Worm (Caenorhabditis elegans) whole organism, dauer: ENCODE data around the gene mib-1.

Source experiments
- unc-62 ChIP-seq: sonication (generic microtip); optimal IDR thresholded peaks from 2 replicates; lab custom pipeline; 2017; ENCODE audit warnings: missing biosample characterization, missing genetic modification reagents, missing genetic modification characterization

Gene mib-1

DNA sequence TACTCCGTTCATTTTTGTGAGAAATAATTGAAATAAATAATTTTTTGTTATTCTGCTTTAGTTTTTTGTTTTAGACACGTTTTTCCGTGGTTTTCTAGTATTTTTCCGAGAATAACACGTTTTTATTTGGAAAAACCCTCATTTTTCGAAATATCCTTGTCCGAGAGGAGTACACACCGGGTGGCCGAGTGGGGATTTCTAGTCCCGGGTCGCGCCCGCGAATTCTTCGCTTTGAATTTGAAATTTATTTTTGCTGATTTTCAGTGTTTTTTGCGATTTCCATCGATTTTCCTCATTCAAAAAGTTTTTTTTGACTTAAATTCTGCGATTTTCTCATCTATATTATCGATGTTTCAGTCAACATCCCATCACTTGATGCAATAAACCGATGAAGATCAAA, at the start of gene mib-1, which contains the start of the genes gly-9 and smc-3:
Gene mib-1, minus strand, starts transcription at position 123 of the 400 bp plus-strand sequence.
Gene gly-9, minus strand, starts transcription at position 27 of the 400 bp plus-strand sequence.
Gene smc-3, plus strand, starts transcription at position 351 of the 400 bp plus-strand sequence.
- no peak for TF ChIP-seq unc-62 (GFP tag; lab: Kevin White, UChicago)

DNA sequence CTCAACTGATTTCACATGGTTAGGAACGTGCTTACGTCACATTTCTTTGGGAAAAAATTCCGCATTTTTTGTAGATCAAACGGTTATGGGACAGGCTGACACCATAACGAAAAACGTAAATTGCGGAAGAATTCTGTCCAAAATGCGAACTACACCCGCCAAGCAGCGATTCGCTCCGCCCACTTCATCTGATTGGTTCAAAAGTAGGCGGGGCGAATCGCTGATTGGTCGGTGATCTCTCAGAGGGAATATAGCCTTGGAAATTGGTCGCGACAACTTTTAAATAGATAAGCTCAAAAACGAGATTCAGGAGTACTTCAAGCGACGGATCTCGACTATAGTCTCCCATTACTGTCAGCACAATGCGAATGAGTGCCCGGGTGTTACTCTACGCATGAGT, 47.2 kb upstream of the mib-1 start:
- TF ChIP-seq unc-62 (GFP tag; lab: Kevin White, UChicago): no peak

DNA sequence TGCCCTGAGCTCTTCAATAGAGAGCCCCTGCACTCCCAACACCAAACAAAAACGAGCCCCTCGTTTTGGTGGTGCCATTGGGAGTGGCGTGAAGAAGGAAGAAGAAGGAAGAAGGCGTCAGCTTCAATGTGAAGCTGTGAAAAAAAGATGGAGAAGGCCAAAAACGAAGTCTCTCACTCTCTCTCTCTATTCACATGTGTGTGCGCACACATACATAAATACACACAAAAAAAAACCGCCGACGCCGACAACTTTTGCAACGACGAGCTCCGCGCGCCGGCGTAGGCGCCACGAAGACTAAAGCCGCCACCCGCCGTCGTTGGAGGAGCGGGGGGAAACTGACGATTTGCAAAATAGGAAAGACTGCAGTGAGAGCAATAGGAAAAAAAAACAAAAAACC, 45.6 kb upstream of the mib-1 start:
- TF ChIP-seq unc-62 (GFP tag; lab: Kevin White, UChicago): no peak

DNA sequence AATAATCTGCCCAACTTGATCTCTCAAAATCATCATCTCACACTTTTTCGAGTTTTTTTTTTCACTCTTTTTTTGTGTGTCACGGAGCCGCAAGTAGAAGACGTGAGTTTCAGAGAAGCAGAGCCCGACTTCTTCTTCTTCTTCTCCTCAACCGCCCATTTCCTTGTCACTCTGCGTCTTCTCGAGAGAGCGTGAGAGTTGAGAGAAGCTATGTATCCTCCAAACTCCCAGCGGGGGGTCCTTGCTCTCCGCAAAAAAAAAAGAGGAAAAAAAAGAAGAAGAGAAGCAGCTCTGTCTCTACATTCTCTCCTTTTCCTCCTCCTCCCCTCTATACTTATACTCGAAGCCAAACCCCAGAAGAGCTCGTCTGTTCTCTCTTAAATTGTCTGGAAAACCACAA, 43.9 kb upstream of the mib-1 start:
- no peak for TF ChIP-seq unc-62 (GFP tag; lab: Kevin White, UChicago)

DNA sequence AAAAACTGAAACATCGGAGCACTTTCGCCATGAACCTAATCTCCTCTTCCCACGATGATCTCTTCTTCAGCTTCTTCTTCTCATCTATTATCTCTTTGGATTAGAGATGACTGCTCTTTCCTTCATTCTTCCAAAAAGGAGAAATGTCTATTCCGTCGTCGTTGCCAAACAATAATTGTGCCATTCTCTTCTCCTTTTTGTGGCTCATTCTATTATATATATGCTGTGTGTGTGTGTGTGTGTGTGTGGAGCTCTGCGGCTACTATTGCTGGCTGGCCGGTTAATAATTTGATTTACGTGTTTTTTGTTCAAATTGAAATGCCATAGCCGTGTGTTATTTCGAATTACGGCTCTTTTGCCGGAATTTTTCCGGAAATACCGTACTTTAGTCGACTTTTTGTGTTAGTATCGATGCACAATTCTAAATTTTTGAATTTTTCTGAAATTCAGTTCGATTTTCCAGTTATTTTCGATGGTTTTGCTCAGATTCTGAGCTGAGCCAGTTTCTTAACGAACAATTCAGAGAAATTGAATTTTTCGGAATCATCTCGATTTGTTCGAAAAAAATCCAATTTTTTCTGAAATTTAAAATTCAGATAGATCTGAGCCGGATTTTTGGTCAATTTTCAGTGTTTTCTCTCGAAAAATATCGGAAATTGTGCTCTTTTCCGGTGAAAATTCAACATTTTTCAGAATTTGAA, 42.7 kb upstream of the mib-1 start, which contains the start of gene T28D6.5:
Gene T28D6.5, plus strand, starts transcription at position 651 of the 701 bp plus-strand sequence.
- no peak for TF ChIP-seq unc-62 (GFP tag; lab: Kevin White, UChicago)

DNA sequence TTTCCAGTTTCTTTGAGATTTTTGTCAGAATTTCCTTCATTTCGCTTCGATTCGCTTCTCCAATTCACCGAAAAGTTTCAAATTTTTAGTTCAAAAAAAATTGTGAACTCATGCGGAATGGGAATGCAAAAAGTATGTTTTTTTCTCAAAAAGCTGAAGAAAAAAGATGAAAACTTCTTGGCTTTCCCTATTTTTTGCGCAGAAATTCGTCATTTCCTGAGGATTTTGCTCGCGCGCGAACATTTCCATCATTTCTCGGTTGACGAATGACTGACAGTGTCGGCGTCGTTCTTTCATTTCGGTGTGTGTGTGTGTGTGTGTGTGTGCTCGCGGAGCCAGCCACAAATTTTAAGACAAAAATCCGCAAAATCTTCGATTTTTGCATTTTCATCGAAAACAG, 41.8 kb upstream of the mib-1 start:
- TF ChIP-seq unc-62 (GFP tag; lab: Kevin White, UChicago): no peak

DNA sequence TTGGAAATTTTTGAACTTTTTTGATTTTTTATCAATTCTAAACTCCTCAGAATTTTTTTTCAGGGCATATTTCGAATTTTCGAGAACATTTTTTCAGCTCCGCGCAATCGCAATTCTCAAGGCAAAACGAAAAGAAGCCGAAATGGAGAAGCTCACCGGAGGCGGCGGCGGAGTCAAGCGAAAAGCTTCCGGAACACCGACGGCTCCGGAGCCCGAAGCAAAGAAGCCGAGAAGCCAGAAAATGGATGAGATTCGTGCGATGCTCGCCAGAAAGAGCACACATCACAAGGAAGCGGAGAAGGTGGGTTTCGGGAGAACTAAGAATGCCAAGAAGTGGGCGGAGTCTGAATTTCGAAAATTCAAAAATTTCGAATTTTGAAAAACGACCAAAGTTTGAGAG, 33.6 kb upstream of the mib-1 start:
- TF ChIP-seq unc-62 (GFP tag; lab: Kevin White, UChicago): no peak

DNA sequence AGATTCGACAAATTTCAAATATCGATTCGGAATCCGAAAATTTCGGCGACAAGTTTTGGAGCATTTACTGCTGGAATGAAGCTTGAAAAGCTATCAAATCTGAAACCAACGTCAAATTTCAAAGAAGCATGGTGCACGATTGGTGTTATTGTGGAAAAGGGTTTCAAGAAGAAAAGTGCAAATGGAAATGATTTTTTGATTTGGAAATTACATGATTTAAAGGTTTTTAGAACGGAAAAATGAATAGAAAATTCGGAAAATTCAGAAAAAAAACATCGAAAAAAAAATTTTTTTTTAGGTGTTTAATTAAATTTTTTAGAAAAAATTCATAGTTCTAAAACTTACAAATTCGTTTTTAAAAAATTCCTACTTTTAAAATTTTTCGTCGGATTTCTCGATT, 27.7 kb upstream of the mib-1 start, which contains the start of gene teg-1:
Gene teg-1, minus strand, starts transcription at position 101 of the 400 bp plus-strand sequence.
- no peak for TF ChIP-seq unc-62 (GFP tag; lab: Kevin White, UChicago)

DNA sequence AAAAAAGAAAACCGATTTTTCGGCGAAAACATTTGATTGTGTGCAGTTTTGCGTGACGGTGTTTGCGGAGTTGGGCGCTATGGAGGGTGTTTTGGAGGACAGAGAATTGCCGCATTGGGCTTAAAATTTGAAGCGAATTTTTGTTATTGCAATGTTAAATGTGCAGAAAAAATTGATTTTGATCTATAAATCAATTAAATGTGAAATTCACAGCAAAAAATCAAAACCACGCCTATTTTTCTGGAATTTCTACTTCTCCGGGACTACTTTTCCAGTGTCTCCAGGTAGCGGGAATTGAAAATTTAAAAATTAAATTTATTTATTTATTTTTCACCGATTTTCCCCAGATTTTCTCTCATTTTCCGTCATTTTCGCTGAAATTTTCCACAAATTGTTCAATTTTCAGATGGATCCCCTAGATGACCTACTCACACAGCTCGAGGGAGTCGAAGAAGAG, 26.7 kb upstream of the mib-1 start, which contains the start of gene mcm-10:
Gene mcm-10, plus strand, starts transcription at position 407 of the 457 bp plus-strand sequence.
- TF ChIP-seq unc-62 (GFP tag; lab: Kevin White, UChicago): no peak

DNA sequence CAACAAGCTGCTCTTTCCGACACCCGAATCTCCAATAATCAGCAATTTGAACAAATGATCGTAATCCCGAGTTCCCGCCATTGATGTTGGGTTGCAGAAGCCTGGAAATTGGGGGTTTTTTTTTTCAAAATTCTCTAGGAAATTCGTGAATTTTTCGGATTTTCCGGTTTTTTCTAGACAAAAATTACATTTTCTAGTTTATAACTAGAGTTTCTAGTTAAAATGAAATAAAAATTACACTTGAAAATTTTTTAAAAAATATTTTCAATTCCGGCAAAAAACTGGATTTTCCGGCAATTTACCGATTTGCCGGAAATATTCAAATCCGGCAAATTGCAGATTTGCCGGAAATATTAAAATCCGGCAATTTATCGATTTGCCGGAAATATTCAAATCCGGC, 21.0 kb upstream of the mib-1 start, which contains the start of gene rab-35:
Gene rab-35, minus strand, starts transcription at position 101 of the 400 bp plus-strand sequence.
- no peak for TF ChIP-seq unc-62 (GFP tag; lab: Kevin White, UChicago)

DNA sequence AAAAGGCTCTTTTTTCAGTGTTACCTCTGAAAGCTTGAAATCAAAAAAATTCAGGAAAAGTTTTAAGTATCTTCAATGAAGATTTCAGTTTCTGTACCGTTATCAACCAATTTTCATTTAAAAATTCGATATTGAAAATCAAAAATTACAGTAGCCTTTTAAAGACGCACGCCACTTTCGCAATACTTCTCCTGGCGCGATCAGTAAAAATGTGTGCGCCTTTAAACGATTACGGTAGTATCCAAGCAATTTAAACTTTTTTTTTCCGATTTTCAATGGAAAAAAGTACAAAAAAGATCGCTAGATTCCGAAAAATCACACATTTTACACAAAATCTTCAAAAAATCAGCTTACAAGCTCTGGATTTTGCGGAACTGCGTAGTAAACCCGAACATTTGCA, 600 bp downstream of the mib-1 start:
- TF ChIP-seq unc-62 (GFP tag; lab: Kevin White, UChicago): no peak

DNA sequence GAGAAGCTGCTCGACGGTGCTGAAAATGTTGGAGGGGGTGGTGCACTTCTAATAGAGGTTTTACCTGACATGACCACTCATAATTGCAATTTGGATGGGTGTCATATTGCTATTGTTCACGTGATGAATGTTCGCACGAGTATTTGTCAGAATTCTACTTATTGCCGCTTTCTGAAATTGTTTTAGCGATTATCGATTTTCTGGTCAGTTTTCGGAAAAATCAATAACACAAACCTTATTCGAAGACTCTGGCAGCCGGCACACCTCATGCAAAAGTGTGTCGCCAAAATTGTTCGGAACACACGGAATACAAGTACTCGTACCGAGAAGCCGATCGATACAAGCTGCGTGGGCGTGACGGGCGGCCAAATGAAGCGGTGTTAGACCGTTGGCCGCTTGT, 2.2 kb downstream of the mib-1 start:
- TF ChIP-seq unc-62 (GFP tag; lab: Kevin White, UChicago): no peak

DNA sequence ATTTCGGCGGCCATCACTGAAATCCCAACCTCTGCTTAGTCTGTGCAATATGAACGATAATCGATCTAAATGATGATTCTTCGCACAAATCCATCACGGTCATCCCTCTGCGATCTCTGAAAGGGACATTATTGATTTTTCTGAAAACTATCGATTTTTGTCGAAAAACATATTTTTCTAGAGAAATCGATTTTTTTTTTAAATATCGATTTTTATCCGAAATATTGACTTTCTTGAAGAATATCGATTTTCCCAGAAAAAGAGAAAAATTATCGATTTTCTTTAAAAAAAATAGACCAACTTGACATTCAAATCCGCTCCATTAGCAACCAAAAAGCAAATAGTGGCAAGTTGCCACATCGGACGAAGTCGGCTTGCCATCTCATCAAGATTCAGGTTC, 3.1 kb downstream of the mib-1 start:
- TF ChIP-seq unc-62 (GFP tag; lab: Kevin White, UChicago): no peak

DNA sequence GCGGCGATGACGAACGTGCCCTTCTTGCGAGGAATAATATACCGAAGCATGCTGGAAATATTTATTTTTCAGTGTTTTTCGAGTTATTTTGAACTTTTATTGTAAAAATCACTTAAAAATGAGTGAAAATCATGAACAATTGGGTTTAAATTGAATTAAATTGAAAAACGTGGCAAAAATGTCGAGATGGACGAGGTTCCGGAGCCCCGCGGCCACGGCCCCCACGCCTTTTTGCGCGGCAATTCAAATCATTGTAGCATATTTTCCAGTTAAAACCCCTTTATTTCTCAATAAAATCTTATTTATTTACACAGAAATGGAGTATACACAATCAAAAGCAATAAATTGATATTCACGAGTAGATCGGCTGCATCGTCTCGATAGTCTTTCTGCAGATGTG, 4.4 kb downstream of the mib-1 start:
- TF ChIP-seq unc-62 (GFP tag; lab: Kevin White, UChicago): no peak

DNA sequence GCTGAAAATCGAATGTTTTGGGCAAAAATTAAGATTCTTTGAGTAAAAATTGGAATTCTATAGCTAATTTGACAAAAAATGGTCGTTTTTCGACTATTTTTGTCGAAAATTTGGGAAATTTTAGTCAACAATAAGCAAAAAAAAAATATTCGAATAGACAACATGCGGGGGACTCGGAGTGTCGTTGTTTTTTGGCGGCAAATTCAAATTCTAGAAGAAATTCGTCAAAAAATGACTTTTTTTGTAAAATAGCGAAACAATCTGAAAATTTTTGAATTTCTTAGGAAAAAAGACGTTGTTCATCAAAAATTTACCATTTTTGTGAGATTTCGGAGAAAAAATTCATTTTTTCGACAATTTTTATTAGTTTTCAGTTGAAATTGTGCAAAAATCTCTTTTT, 6.8 kb downstream of the mib-1 start:
- TF ChIP-seq unc-62 (GFP tag; lab: Kevin White, UChicago): no peak

DNA sequence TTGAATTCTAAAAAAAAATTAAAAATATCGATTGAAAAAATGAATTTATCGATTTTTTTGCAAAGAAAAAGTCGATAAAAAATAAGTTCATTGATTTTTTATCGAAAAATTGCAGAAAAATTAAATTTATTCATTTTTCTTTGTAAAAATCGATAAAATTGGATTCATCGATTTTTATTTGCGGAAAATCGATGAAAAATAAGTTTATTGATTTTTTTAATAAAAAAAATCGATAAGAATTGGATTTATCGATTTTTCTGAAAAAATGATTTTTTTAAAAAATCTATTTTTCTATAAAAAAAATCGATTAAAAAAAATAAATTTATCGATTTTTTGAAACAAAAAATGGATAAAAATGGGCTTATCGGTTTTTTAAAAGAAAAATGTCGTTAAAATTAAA, 10.5 kb downstream of the mib-1 start:
- no peak for TF ChIP-seq unc-62 (GFP tag; lab: Kevin White, UChicago)

DNA sequence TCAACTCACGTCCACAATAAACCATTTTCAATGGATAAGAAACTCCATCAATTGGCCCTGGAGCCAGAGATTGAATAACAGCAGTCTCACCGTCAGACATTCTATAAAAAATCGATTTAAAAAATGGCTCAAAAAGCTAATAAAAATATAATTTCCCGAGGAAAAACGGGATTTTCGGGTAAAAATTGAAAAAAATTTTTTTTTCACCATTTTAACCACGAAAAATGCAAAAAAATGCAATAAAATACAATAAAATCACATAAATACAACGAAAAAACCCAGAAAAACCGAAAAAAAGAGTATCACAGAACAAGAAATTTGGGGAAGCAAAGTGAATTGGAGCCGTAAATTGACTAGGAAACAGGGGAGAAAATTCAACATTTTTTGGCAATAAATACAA, 11.7 kb downstream of the mib-1 start, which contains the start of gene Y47D3A.21:
Gene Y47D3A.21, minus strand, starts transcription at position 101 of the 400 bp plus-strand sequence.
- TF ChIP-seq unc-62 (GFP tag; lab: Kevin White, UChicago): no peak
